Fruit fly (Drosophila melanogaster) whole organism, embryonic: ENCODE measurements around the gene CG42748.
A peak's percentile ranks its signal among the peaks of the same experiment; 100 is the strongest.

Experiments used
- Asciz ChIP-seq: fragments of 200-800 bp; sonication (Bioruptor generic); optimal IDR thresholded peaks from 2 replicates; lab custom pipeline; 2017; ENCODE audit warnings: missing biosample characterization, mild to moderate bottlenecking, missing genetic modification characterization, missing genetic modification reagents
- CG11696 ChIP-seq: fragments of 200-800 bp; sonication (Bioruptor generic); IDR thresholded peaks from 2 replicates; pipeline ENCODE4 v1.3.6; 2022; ENCODE audit warnings: missing biosample characterization, missing genetic modification characterization
- CG1792 ChIP-seq: fragments of 200-800 bp; sonication (Bioruptor generic); optimal IDR thresholded peaks from 2 replicates; lab custom pipeline; 2016; ENCODE audit warnings: missing biosample characterization, missing genetic modification characterization
- CG18011 ChIP-seq: fragments of 200-800 bp; sonication (Bioruptor generic); optimal IDR thresholded peaks from 2 replicates; lab custom pipeline; 2017; ENCODE audit warnings: missing biosample characterization, missing genetic modification characterization, mild to moderate bottlenecking, moderate library complexity, missing genotype
- CG1832 ChIP-seq: fragments of 200-800 bp; sonication (Bioruptor generic); optimal IDR thresholded peaks from 2 replicates; lab custom pipeline; 2017; ENCODE audit warnings: missing biosample characterization, mild to moderate bottlenecking, missing genetic modification characterization, inconsistent platforms
- CG18599 ChIP-seq: fragments of 200-800 bp; sonication (Bioruptor generic); optimal IDR thresholded peaks from 3 replicates; lab custom pipeline; 2017; ENCODE audit warnings: missing biosample characterization, missing genetic modification characterization, mild to moderate bottlenecking, moderate library complexity, missing genetic modification reagents
- CG2199 ChIP-seq: fragments of 200-800 bp; sonication (Bioruptor generic); IDR thresholded peaks from 3 replicates; pipeline ENCODE4 v1.3.6; 2022; ENCODE audit warnings: missing biosample characterization, missing genetic modification characterization
- CG31365 ChIP-seq: fragments of 200-800 bp; sonication (Bioruptor generic); optimal IDR thresholded peaks from 2 replicates; lab custom pipeline; 2018; ENCODE audit warnings: missing biosample characterization, mild to moderate bottlenecking, missing genetic modification characterization
- CG3163 ChIP-seq: fragments of 200-800 bp; sonication (Bioruptor generic); optimal IDR thresholded peaks from 3 replicates; lab custom pipeline; 2016; ENCODE audit warnings: missing biosample characterization, missing genetic modification characterization
- CG33557 ChIP-seq: fragments of 200-800 bp; sonication (Bioruptor generic); optimal IDR thresholded peaks from 2 replicates; lab custom pipeline; 2019; ENCODE audit warnings: missing biosample characterization, mild to moderate bottlenecking, missing genetic modification characterization, moderate library complexity
- CG34224 ChIP-seq: fragments of 200-800 bp; sonication (Bioruptor generic); IDR thresholded peaks from 3 replicates; pipeline ENCODE4 v1.3.6; 2022; ENCODE audit warnings: missing biosample characterization, missing genetic modification characterization; ENCODE audit not compliant: partially characterized antibody
- CG34422 ChIP-seq: fragments of 200-800 bp; sonication (Bioruptor generic); IDR thresholded peaks from 3 replicates; pipeline ENCODE4 v1.3.6; 2022; ENCODE audit warnings: missing biosample characterization, missing genetic modification characterization
- CG3847 ChIP-seq: fragments of 200-800 bp; sonication (Bioruptor generic); IDR thresholded peaks from 2 replicates; pipeline ENCODE4 v1.3.6; 2022; ENCODE audit warnings: missing biosample characterization, missing genetic modification characterization
- CG6254 ChIP-seq: fragments of 200-800 bp; sonication (Bioruptor generic); optimal IDR thresholded peaks from 3 replicates; lab custom pipeline; 2017; ENCODE audit warnings: mild to moderate bottlenecking, missing biosample characterization, missing genetic modification reagents, missing genetic modification characterization
- CG6654 ChIP-seq: fragments of 200-800 bp; sonication (Bioruptor generic); optimal IDR thresholded peaks from 2 replicates; lab custom pipeline; 2017; ENCODE audit warnings: missing biosample characterization, mild to moderate bottlenecking, missing genetic modification characterization
- CG6765 ChIP-seq: fragments of 200-800 bp; sonication (Bioruptor generic); optimal IDR thresholded peaks from 3 replicates; lab custom pipeline; 2017; ENCODE audit warnings: missing biosample characterization, mild to moderate bottlenecking, missing genetic modification characterization
- CG7786 ChIP-seq: fragments of 200-800 bp; sonication (Bioruptor generic); optimal IDR thresholded peaks from 2 replicates; lab custom pipeline; 2016; ENCODE audit warnings: missing biosample characterization, missing genetic modification characterization
- CG9797 ChIP-seq: fragments of 200-800 bp; sonication (Bioruptor generic); optimal IDR thresholded peaks from 3 replicates; lab custom pipeline; 2018; ENCODE audit warnings: missing biosample characterization, mild to moderate bottlenecking, missing genetic modification characterization
- D19A ChIP-seq: fragments of 200-800 bp; optimal IDR thresholded peaks from 3 replicates; lab custom pipeline; 2019; ENCODE audit warnings: missing biosample characterization, mild to moderate bottlenecking, missing genetic modification characterization, moderate library complexity
- Deaf1 ChIP-seq: fragments of 200-800 bp; optimal IDR thresholded peaks from 3 replicates; lab custom pipeline; 2019; ENCODE audit warnings: missing biosample characterization, mild to moderate bottlenecking, missing genetic modification characterization, moderate library complexity
- Fer1 ChIP-seq: fragments of 200-800 bp; sonication (Bioruptor generic); optimal IDR thresholded peaks from 2 replicates; lab custom pipeline; 2017; ENCODE audit warnings: missing biosample characterization, mild to moderate bottlenecking, missing genetic modification characterization
- Med ChIP-seq: fragments of 200-800 bp; sonication (Bioruptor generic); peaks from one replicate; lab custom pipeline; 2016; ENCODE audit warnings: missing biosample characterization, missing genetic modification characterization, mild to moderate bottlenecking, inconsistent platforms, moderate library complexity
- Pdp1 ChIP-seq, 2 experiments: fragments of 200-800 bp; sonication (Bioruptor generic); optimal IDR thresholded peaks; 3 replicates each; lab custom pipeline; 2016; ENCODE audit warnings: missing biosample characterization in 2 of 2, missing genetic modification characterization in 2 of 2, mild to moderate bottlenecking in 1 of 2, moderate library complexity in 1 of 2
- Scr ChIP-seq: fragments of 200-800 bp; sonication (Bioruptor generic); IDR thresholded peaks from 2 replicates; pipeline ENCODE4 v1.3.6; 2022; ENCODE audit warnings: missing biosample characterization, missing genetic modification characterization; ENCODE audit not compliant: partially characterized antibody
- Trl ChIP-seq, 3 experiments: fragments of >200 bp in 2 of 3; fragments of 200-800 bp in 1 of 3; sonication (Bioruptor generic) in 1 of 3; optimal IDR thresholded peaks; 2 replicates in 1 of 3; 3 replicates in 2 of 3; lab custom pipeline; 2016 to 2017; ENCODE audit warnings: missing biosample characterization in 1 of 3, missing genetic modification characterization in 1 of 3
- abd-A ChIP-seq: fragments of 200-800 bp; sonication (Bioruptor generic); optimal IDR thresholded peaks from 3 replicates; lab custom pipeline; 2019; ENCODE audit warnings: missing biosample characterization, mild to moderate bottlenecking, missing genetic modification characterization, moderate library complexity
- ara ChIP-seq: fragments of 200-800 bp; sonication (Bioruptor generic); IDR thresholded peaks from 2 replicates; pipeline ENCODE4 v1.3.6; 2022; ENCODE audit warnings: missing biosample characterization, missing genetic modification characterization
- cad ChIP-seq: fragments of >200 bp; optimal IDR thresholded peaks from 2 replicates; lab custom pipeline; 2017; ENCODE audit warnings: missing biosample characterization, missing genetic modification characterization
- cg ChIP-seq: fragments of 200-800 bp; sonication (Bioruptor generic); optimal IDR thresholded peaks from 3 replicates; lab custom pipeline; 2019; ENCODE audit warnings: missing biosample characterization, mild to moderate bottlenecking, missing genetic modification characterization, moderate library complexity
- chinmo ChIP-seq: fragments of 200-800 bp; sonication (Bioruptor generic); IDR thresholded peaks from 4 replicates; pipeline ENCODE4 v1.3.6; 2022; ENCODE audit warnings: missing biosample characterization, missing genetic modification characterization; ENCODE audit not compliant: partially characterized antibody
- chm ChIP-seq: fragments of 200-800 bp; sonication (Bioruptor generic); IDR thresholded peaks from 2 replicates; pipeline ENCODE4 v1.3.6; 2022; ENCODE audit warnings: missing biosample characterization, missing genetic modification characterization
- dimm ChIP-seq: fragments of 200-800 bp; sonication (Bioruptor generic); IDR thresholded peaks from 2 replicates; pipeline ENCODE4 v1.3.6; 2022; ENCODE audit warnings: missing biosample characterization, missing genetic modification characterization
- eve ChIP-seq, 2 experiments: fragments of >200 bp; optimal IDR thresholded peaks; 2 replicates each; lab custom pipeline; 2017; ENCODE audit warnings: missing biosample characterization in 2 of 2, missing genetic modification characterization in 2 of 2
- ewg ChIP-seq: fragments of 200-800 bp; sonication (Bioruptor generic); optimal IDR thresholded peaks from 3 replicates; lab custom pipeline; 2017; ENCODE audit warnings: mild to moderate bottlenecking, missing biosample characterization, missing genetic modification reagents, missing genetic modification characterization
- fd3F ChIP-seq: fragments of 200-800 bp; sonication (Bioruptor generic); optimal IDR thresholded peaks from 2 replicates; lab custom pipeline; 2018; ENCODE audit warnings: missing biosample characterization, mild to moderate bottlenecking, missing genetic modification characterization, moderate library complexity
- inv ChIP-seq: fragments of 200-800 bp; sonication (Bioruptor generic); IDR thresholded peaks from 2 replicates; pipeline ENCODE4 v1.3.6; 2022; ENCODE audit warnings: missing biosample characterization, missing genetic modification characterization; ENCODE audit not compliant: partially characterized antibody
- kah ChIP-seq: fragments of 200-800 bp; sonication (Bioruptor generic); optimal IDR thresholded peaks from 2 replicates; lab custom pipeline; 2018; ENCODE audit warnings: missing biosample characterization, mild to moderate bottlenecking, missing genetic modification characterization
- org-1 ChIP-seq: fragments of 200-800 bp; sonication (Bioruptor generic); optimal IDR thresholded peaks from 2 replicates; lab custom pipeline; 2017; ENCODE audit warnings: missing biosample characterization, missing genetic modification characterization
- pros ChIP-seq: fragments of 200-800 bp; sonication (Bioruptor generic); optimal IDR thresholded peaks from 3 replicates; lab custom pipeline; 2019; ENCODE audit warnings: missing biosample characterization, mild to moderate bottlenecking, missing genetic modification characterization, moderate library complexity
- scrt ChIP-seq: fragments of 200-800 bp; sonication (Bioruptor generic); optimal IDR thresholded peaks from 2 replicates; lab custom pipeline; 2018; ENCODE audit warnings: missing biosample characterization, mild to moderate bottlenecking, missing genetic modification characterization, moderate library complexity
- sens ChIP-seq: fragments of 200-800 bp; sonication (Bioruptor generic); peaks from one replicate; lab custom pipeline; 2016; ENCODE audit warnings: missing biosample characterization, missing genetic modification characterization
- tio ChIP-seq: fragments of 200-800 bp; sonication (Bioruptor generic); optimal IDR thresholded peaks from 2 replicates; lab custom pipeline; 2017; ENCODE audit warnings: missing biosample characterization, missing genetic modification characterization, inconsistent platforms
- ttk ChIP-seq: fragments of 200-800 bp; sonication (Bioruptor generic); IDR thresholded peaks from 2 replicates; pipeline ENCODE4 v2.1.2; 2022; ENCODE audit warnings: missing biosample characterization, missing genetic modification characterization
- zen ChIP-seq: fragments of 200-800 bp; sonication (Bioruptor generic); optimal IDR thresholded peaks from 3 replicates; lab custom pipeline; 2018; ENCODE audit warnings: missing biosample characterization, mild to moderate bottlenecking, missing genetic modification characterization, moderate library complexity
- zfh1 ChIP-seq: fragments of 200-800 bp; sonication (Bioruptor generic); IDR thresholded peaks from 3 replicates; pipeline ENCODE4 v1.3.6; 2022; ENCODE audit warnings: missing biosample characterization, missing genetic modification characterization

The CG42748 gene

dm6 chr2L:22146247-22146646 lies 15.2 kb downstream of the CG42748 start (continued):
- TF ChIP-seq fd3F (GFP tag; lab: Kevin White, UChicago) (no peak), ewg (GFP tag; lab: Kevin White, UChicago) (peak; percentile 98), CG31365 (tag; lab: Kevin White, UChicago) (peak; percentile 24), Scr (GFP tag; lab: Robert Waterston, UW) (peak; percentile 57), inv (GFP tag; lab: Robert Waterston, UW) (peak; percentile 42; the same call in 1 of the 2 replicates), CG18011 (no peak), Deaf1 (peak; percentile 92), abd-A (no peak), ara (GFP tag; lab: Robert Waterston, UW) (0 out of 2 replicates have a peak, but pooled peaks have one; percentile 28), CG34422 (GFP tag; lab: Robert Waterston, UW) (0 out of 3 replicates have a peak, but pooled peaks have one; percentile 18), CG18599 (GFP tag; lab: Kevin White, UChicago) (no peak), scrt (GFP tag; lab: Kevin White, UChicago) (peak; percentile 42)

dm6 chr2L:22148713-22149112 lies 17.7 kb downstream of the CG42748 start:
- TF ChIP-seq eve (GFP tag; optimal IDR thresholded peaks at IDR 0.05; lab: Kevin White, UChicago), result peak in 1 of 2 experiments; percentile 40
- 0 out of 4 replicates have a peak, but pooled peaks have one; percentile 54 for TF ChIP-seq chinmo
- TF ChIP-seq CG3163 (GFP tag; lab: Kevin White, UChicago), result peak; percentile 93
- no peak for TF ChIP-seq CG33557 (GFP tag; lab: Kevin White, UChicago)
- peak in 1 of 2 experiments; percentile 89 for TF ChIP-seq Pdp1 (GFP tag; optimal IDR thresholded peaks at IDR 0.05; lab: Kevin White, UChicago)
- TF ChIP-seq CG34224 (GFP tag; lab: Robert Waterston, UW), result 0 out of 3 replicates have a peak, but pooled peaks have one; percentile 34
- TF ChIP-seq Trl (optimal IDR thresholded peaks at IDR 0.05; lab: Kevin White, UChicago), result peak; percentile 53 to 54
- TF ChIP-seq Trl (GFP tag; optimal IDR thresholded peaks at IDR 0.05; lab: Kevin White, UChicago), result no peak
- peak; percentile 45 for TF ChIP-seq pros
- TF ChIP-seq cg (GFP tag; lab: Kevin White, UChicago), result peak; percentile 75
- peak; percentile 10 for TF ChIP-seq CG6765 (GFP tag; lab: Kevin White, UChicago)
- no peak for TF ChIP-seq kah (GFP tag; lab: Kevin White, UChicago)
- no peak for TF ChIP-seq ttk

- TF ChIP-seq Fer1 (GFP tag; lab: Kevin White, UChicago), result no peak
- peak; percentile 45 for TF ChIP-seq sens
- no peak for TF ChIP-seq dimm (GFP tag; lab: Robert Waterston, UW)
- TF ChIP-seq zen (tag; lab: Kevin White, UChicago), result peak; percentile 90
- TF ChIP-seq cad, result peak; percentile 43
These were observed 20.3 kb downstream of the CG42748 start, which contains the start of gene dunk for dm6 chr2L:22151323-22151722. dunk (plus strand) TSS chr2L:22151623.

dm6 chr2L:22153246-22153645 lies 22.2 kb downstream of the CG42748 start:
- TF ChIP-seq CG6254 (GFP tag; lab: Kevin White, UChicago), result peak; percentile 95
- TF ChIP-seq Asciz (GFP tag; lab: Kevin White, UChicago), result no peak
- TF ChIP-seq CG3847 (GFP tag; lab: Robert Waterston, UW), result no peak
- no peak for TF ChIP-seq CG6654 (GFP tag; lab: Kevin White, UChicago)
- TF ChIP-seq CG7786 (GFP tag; lab: Kevin White, UChicago), result no peak
- TF ChIP-seq CG11696, result no peak
- TF ChIP-seq Med, result peak; percentile 20
- no peak for TF ChIP-seq chm (GFP tag; lab: Robert Waterston, UW)
- no peak for TF ChIP-seq tio (GFP tag; lab: Kevin White, UChicago)
- no peak for TF ChIP-seq zfh1
- TF ChIP-seq org-1 (GFP tag; lab: Kevin White, UChicago), result no peak
- 0 out of 3 replicates have a peak, but pooled peaks have one; percentile 36 for TF ChIP-seq CG2199 (GFP tag; lab: Robert Waterston, UW)
- no peak for TF ChIP-seq CG33557 (GFP tag; lab: Kevin White, UChicago)
- no peak for TF ChIP-seq CG1792 (GFP tag; lab: Kevin White, UChicago)
- no peak for TF ChIP-seq CG9797 (GFP tag; lab: Kevin White, UChicago)
- TF ChIP-seq Scr (GFP tag; lab: Robert Waterston, UW), result no peak
- no peak for TF ChIP-seq CG1832 (GFP tag; lab: Kevin White, UChicago)
- TF ChIP-seq D19A (tag; lab: Kevin White, UChicago), result peak; percentile 52
